Worm (Caenorhabditis elegans): ENCODE results near the gene col-89.
A peak's percentile ranks its signal among the peaks of the same experiment; 100 is the strongest.

col-89 gene

ce11 chrIII:4720620-4721227 is 27.2 kb upstream of the col-89 start, which contains the start of gene emb-5 (continued):
- TF ChIP-seq efl-1 (optimal IDR thresholded peaks at IDR 0.05) (peak; percentile 76 to 97), efl-1 (GFP tag; optimal IDR thresholded peaks at IDR 0.05 in 1 of 2) (peak; percentile 97 to 100), tlp-1 (tag; optimal IDR thresholded peaks at IDR 0.05) (no peak), nhr-76 (tag; optimal IDR thresholded peaks at IDR 0.05) (no peak), lin-35 (GFP tag; optimal IDR thresholded peaks at IDR 0.05) (peak; percentile 96 to 98), unc-130 (tag; optimal IDR thresholded peaks at IDR 0.05) (no peak), ces-1 (GFP tag; optimal IDR thresholded peaks at IDR 0.05) (no peak), ceh-90 (tag; optimal IDR thresholded peaks at IDR 0.05) (no peak), nhr-237 (tag; optimal IDR thresholded peaks at IDR 0.05) (no peak), ztf-4 (tag; optimal IDR thresholded peaks at IDR 0.05) (no peak), mep-1 (tag; optimal IDR thresholded peaks at IDR 0.05) (no peak), nhr-28 (tag; optimal IDR thresholded peaks at IDR 0.05) (no peak)

ce11 chrIII:4721750-4722149 is 26.2 kb upstream of the col-89 start, which contains the start of gene acy-1:
acy-1 (plus strand) TSS chrIII:4722095.
- no peak for TF ChIP-seq aha-1 (tag; optimal IDR thresholded peaks at IDR 0.05)
- no peak for TF ChIP-seq unc-30 (tag; optimal IDR thresholded peaks at IDR 0.05)
- TF ChIP-seq lsy-2 (tag; optimal IDR thresholded peaks at IDR 0.05) = peak; percentile 82 to 88
- no peak for TF ChIP-seq nhr-84 (tag; optimal IDR thresholded peaks at IDR 0.05)
- peak; percentile 26 for TF ChIP-seq irx-1 (tag; optimal IDR thresholded peaks at IDR 0.05)
- no peak for TF ChIP-seq efl-3 (GFP tag; optimal IDR thresholded peaks at IDR 0.05)
- no peak for TF ChIP-seq sup-37 (GFP tag; optimal IDR thresholded peaks at IDR 0.05)
- no peak for TF ChIP-seq elt-2 (tag; optimal IDR thresholded peaks at IDR 0.05)
- peak; percentile 67 for TF ChIP-seq xbp-1 (tag; optimal IDR thresholded peaks at IDR 0.05)
- peak; percentile 71 for TF ChIP-seq dsc-1 (tag; optimal IDR thresholded peaks at IDR 0.05)
- TF ChIP-seq lin-39 (tag; optimal IDR thresholded peaks at IDR 0.05) = peak; percentile 46
- TF ChIP-seq fkh-10 (GFP tag; optimal IDR thresholded peaks at IDR 0.05) = peak; percentile 81
- no peak for TF ChIP-seq hlh-4 (tag; optimal IDR thresholded peaks at IDR 0.05)
- peak; percentile 91 for TF ChIP-seq nhr-71 (tag; optimal IDR thresholded peaks at IDR 0.05)
- TF ChIP-seq jun-1 (tag; optimal IDR thresholded peaks at IDR 0.05) = peak; percentile 59
- TF ChIP-seq zag-1 (tag; optimal IDR thresholded peaks at IDR 0.05) = peak; percentile 68
- no peak for TF ChIP-seq unc-62 (GFP tag; optimal IDR thresholded peaks at IDR 0.05)
- peak; percentile 47 for TF ChIP-seq egl-13 (tag; optimal IDR thresholded peaks at IDR 0.05)
- peak; percentile 80 for TF ChIP-seq unc-86 (tag; optimal IDR thresholded peaks at IDR 0.05)
- TF ChIP-seq dpl-1 (GFP tag; optimal IDR thresholded peaks at IDR 0.05) = peak; percentile 58 to 75 (median 67)
- TF ChIP-seq efl-1 (optimal IDR thresholded peaks at IDR 0.05) = peak; percentile 85 to 88
- TF ChIP-seq efl-1 (GFP tag; optimal IDR thresholded peaks at IDR 0.05 in 1 of 2) = peak; percentile 76 to 95
- TF ChIP-seq unc-98 (GFP tag; IDR thresholded peaks at IDR 0.05) = peak; percentile 46; the same call in 1 of the 2 replicates
- TF ChIP-seq C34B4.2 (tag; optimal IDR thresholded peaks at IDR 0.05) = no peak
- peak; percentile 97 for TF ChIP-seq lin-14 (GFP tag; optimal IDR thresholded peaks at IDR 0.05)
- peak; percentile 35 for TF ChIP-seq C16A3.4 (tag; optimal IDR thresholded peaks at IDR 0.05)
- TF ChIP-seq mab-9 (GFP tag; IDR thresholded peaks at IDR 0.05) = peak; percentile 27; the same call in 1 of the 2 replicates
- no peak for TF ChIP-seq nhr-28 (tag; optimal IDR thresholded peaks at IDR 0.05)
- peak in 1 of 2 experiments; percentile 2 for TF ChIP-seq mdl-1 (tag; optimal IDR thresholded peaks at IDR 0.05)
- TF ChIP-seq nhr-47 (tag; optimal IDR thresholded peaks at IDR 0.05) = peak; percentile 79
- no peak for TF ChIP-seq nhr-12 (tag; optimal IDR thresholded peaks at IDR 0.05)
- no peak for TF ChIP-seq pag-3 (tag; optimal IDR thresholded peaks at IDR 0.05; ENCODE audit: borderline replicate concordance, insufficient read depth)
- peak; percentile 43 for TF ChIP-seq snpc-4 (tag; optimal IDR thresholded peaks at IDR 0.05)
- TF ChIP-seq egl-27 (tag; optimal IDR thresholded peaks at IDR 0.05) = peak in 1 of 2 experiments; percentile 40
- peak; percentile 87 for TF ChIP-seq rnt-1 (tag; optimal IDR thresholded peaks at IDR 0.05)
- TF ChIP-seq lir-3 (tag; optimal IDR thresholded peaks at IDR 0.05; ENCODE audit: poor library complexity) = peak; percentile 51
- peak; percentile 62 for TF ChIP-seq fos-1 (tag; optimal IDR thresholded peaks at IDR 0.05)
- peak; percentile 25 for TF ChIP-seq F16B12.6 (tag; optimal IDR thresholded peaks at IDR 0.05)
- peak; percentile 34 for TF ChIP-seq unc-130 (tag; optimal IDR thresholded peaks at IDR 0.05)
- no peak for TF ChIP-seq mef-2 (tag; optimal IDR thresholded peaks at IDR 0.05)
- no peak for TF ChIP-seq grh-1 (GFP tag; IDR thresholded peaks at IDR 0.05)
- TF ChIP-seq lin-15B (tag; optimal IDR thresholded peaks at IDR 0.05) = peak; percentile 48
- peak; percentile 79 for TF ChIP-seq mep-1 (tag; optimal IDR thresholded peaks at IDR 0.05)

All from whole organism, L1 larva.